Fruit fly (Drosophila melanogaster): ENCODE measurements around the gene CG2260.

Gene CG2260

dm6 chrX:8113386-8114279, 7.3 kb downstream of the CG2260 start (continued):
- no peak for TF ChIP-seq CG12104 (GFP tag; optimal IDR thresholded peaks at IDR 0.05)
- no peak for TF ChIP-seq Eip74EF (GFP tag; optimal IDR thresholded peaks at IDR 0.05)
- peak; percentile 40; the same call in 1 of the 3 replicates for TF ChIP-seq CG14050 (GFP tag; IDR thresholded peaks at IDR 0.05)
- TF ChIP-seq CG32532 (GFP tag; IDR thresholded peaks at IDR 0.05), result peak; percentile 83
- TF ChIP-seq Side (GFP tag; optimal IDR thresholded peaks at IDR 0.05), result peak; percentile 29
- no peak for TF ChIP-seq Lpt (GFP tag; optimal IDR thresholded peaks at IDR 0.05)
- peak; percentile 30 for TF ChIP-seq Camta (GFP tag; optimal IDR thresholded peaks at IDR 0.05)
- no peak for TF ChIP-seq CG14965 (GFP tag; optimal IDR thresholded peaks at IDR 0.05; ENCODE audit: borderline replicate concordance)
- TF ChIP-seq Blimp-1 (GFP tag; optimal IDR thresholded peaks at IDR 0.05), result peak; percentile 17
- TF ChIP-seq CG13287 (GFP tag; IDR thresholded peaks at IDR 0.05; ENCODE audit: partially characterized antibody), result no peak
- TF ChIP-seq Oli (tag; optimal IDR thresholded peaks at IDR 0.05), result peak; percentile 41
- no peak for TF ChIP-seq Elba2 (GFP tag; optimal IDR thresholded peaks at IDR 0.05)
- no peak for TF ChIP-seq gsb-n (tag; optimal IDR thresholded peaks at IDR 0.05)
- TF ChIP-seq CG12299 (tag; optimal IDR thresholded peaks at IDR 0.05), result no peak
- TF ChIP-seq CG1832 (GFP tag; optimal IDR thresholded peaks at IDR 0.05), result no peak
- no peak for TF ChIP-seq trh (GFP tag; optimal IDR thresholded peaks at IDR 0.05)
- TF ChIP-seq PHDP (tag; optimal IDR thresholded peaks at IDR 0.05), result peak; percentile 63
- no peak for TF ChIP-seq CG32767 (GFP tag; IDR thresholded peaks at IDR 0.05)
- TF ChIP-seq Optix (GFP tag; IDR thresholded peaks at IDR 0.05), result no peak
- peak; percentile 72 for TF ChIP-seq sens (GFP tag)
- TF ChIP-seq btn (GFP tag; optimal IDR thresholded peaks at IDR 0.05), result no peak
- TF ChIP-seq CG6813 (GFP tag; optimal IDR thresholded peaks at IDR 0.05), result peak; percentile 54
- TF ChIP-seq emc (GFP tag; optimal IDR thresholded peaks at IDR 0.05), result peak; percentile 36
- TF ChIP-seq CG11398 (GFP tag; optimal IDR thresholded peaks at IDR 0.05), result no peak
- TF ChIP-seq Nf-YB (GFP tag; optimal IDR thresholded peaks at IDR 0.05), result no peak
- no peak for TF ChIP-seq Ets97D (GFP tag; optimal IDR thresholded peaks at IDR 0.05)
- peak; percentile 23 for TF ChIP-seq Abd-B (GFP tag; optimal IDR thresholded peaks at IDR 0.05)
- TF ChIP-seq CG2678 (tag; optimal IDR thresholded peaks at IDR 0.05), result peak; percentile 74
- peak; percentile 61 for TF ChIP-seq HmgZ (tag; optimal IDR thresholded peaks at IDR 0.05)
- TF ChIP-seq oc (tag; optimal IDR thresholded peaks at IDR 0.05), result no peak
- TF ChIP-seq HHEX (GFP tag; optimal IDR thresholded peaks at IDR 0.05), result peak; percentile 66
- TF ChIP-seq Pdp1 (GFP tag; optimal IDR thresholded peaks at IDR 0.05), result peak; percentile 22 to 30
- no peak for TF ChIP-seq Neu2 (GFP tag; optimal IDR thresholded peaks at IDR 0.05; ENCODE audit: borderline replicate concordance)
- no peak for TF ChIP-seq zen (tag; optimal IDR thresholded peaks at IDR 0.05)
- no peak for TF ChIP-seq bbx (GFP tag; IDR thresholded peaks at IDR 0.05; ENCODE audit: partially characterized antibody)
- TF ChIP-seq dm (GFP tag; optimal IDR thresholded peaks at IDR 0.05), result no peak
- no peak for TF ChIP-seq CG2129 (GFP tag; IDR thresholded peaks at IDR 0.05; ENCODE audit: partially characterized antibody)
- no peak for TF ChIP-seq wor (GFP tag; IDR thresholded peaks at IDR 0.05)
- TF ChIP-seq CG3281 (GFP tag; optimal IDR thresholded peaks at IDR 0.05), result peak; percentile 79
- TF ChIP-seq Hand (GFP tag; optimal IDR thresholded peaks at IDR 0.05), result peak; percentile 20
- TF ChIP-seq Doc3 (GFP tag; IDR thresholded peaks at IDR 0.05; ENCODE audit: partially characterized antibody), result no peak
- TF ChIP-seq Sry-β (GFP tag; optimal IDR thresholded peaks at IDR 0.05), result no peak
- TF ChIP-seq CG4282 (GFP tag; optimal IDR thresholded peaks at IDR 0.05), result no peak
- TF ChIP-seq ERR (GFP tag; optimal IDR thresholded peaks at IDR 0.05), result no peak
- peak; percentile 44 for TF ChIP-seq CG9727 (GFP tag; optimal IDR thresholded peaks at IDR 0.05)
- no peak for TF ChIP-seq CkIIα-i1 (GFP tag; IDR thresholded peaks at IDR 0.05)
- TF ChIP-seq Hr3 (GFP tag; optimal IDR thresholded peaks at IDR 0.05), result no peak
- TF ChIP-seq CG6689 (GFP tag; IDR thresholded peaks at IDR 0.05), result 0 out of 2 replicates have a peak, but pooled peaks have one; percentile 18

Measured in whole organism, embryonic.